Worm (Caenorhabditis elegans) whole organism, L2 larva: ENCODE data around the gene F48B9.8.

ENCODE experiments used
- C34F6.9 ChIP-seq: fragments of 150-350 bp; optimal IDR thresholded peaks from 2 replicates; lab custom pipeline; 2014; ENCODE audit warnings: missing biosample characterization, missing genetic modification characterization
- F13H6.1 ChIP-seq: sonication (generic microtip); optimal IDR thresholded peaks from 2 replicates; lab custom pipeline; 2016; ENCODE audit warnings: missing genetic modification characterization, missing compliant biosample characterization
- R02D3.7 ChIP-seq: fragments of 150-350 bp; optimal IDR thresholded peaks from 2 replicates; lab custom pipeline; 2014; ENCODE audit warnings: missing biosample characterization, missing genetic modification characterization
- Y55F3AM.14 ChIP-seq: fragments of 200-800 bp; sonication (Bioruptor generic); optimal IDR thresholded peaks from 2 replicates; lab custom pipeline; 2018; ENCODE audit warnings: mild to moderate bottlenecking, missing genetic modification characterization, missing compliant biosample characterization
- ama-1 ChIP-seq: fragments of 150-350 bp; optimal IDR thresholded peaks from 2 replicates; lab custom pipeline; 2018; ENCODE audit warnings: inconsistent platforms
- ceh-16 ChIP-seq: fragments of 150-350 bp; optimal IDR thresholded peaks from 2 replicates; lab custom pipeline; 2014; ENCODE audit warnings: missing biosample characterization, missing genetic modification characterization
- ceh-82 ChIP-seq: fragments of 150-350 bp; optimal IDR thresholded peaks from 2 replicates; lab custom pipeline; 2014; ENCODE audit warnings: missing biosample characterization, missing genetic modification characterization
- crh-2 ChIP-seq: sonication (generic microtip); optimal IDR thresholded peaks from 2 replicates; lab custom pipeline; 2017; ENCODE audit warnings: missing biosample characterization, missing genetic modification characterization
- dmd-4 ChIP-seq: sonication (generic microtip); optimal IDR thresholded peaks from 2 replicates; lab custom pipeline; 2017; ENCODE audit warnings: missing biosample characterization, missing genetic modification characterization
- elt-1 ChIP-seq: fragments of 150-350 bp; optimal IDR thresholded peaks from 2 replicates; lab custom pipeline; 2014; ENCODE audit warnings: missing biosample characterization, missing genetic modification characterization
- elt-3 ChIP-seq: sonication (generic microtip); optimal IDR thresholded peaks from 2 replicates; lab custom pipeline; 2017; ENCODE audit warnings: missing biosample characterization, missing genetic modification characterization
- gmeb-1 ChIP-seq: fragments of 150-350 bp; optimal IDR thresholded peaks from 2 replicates; lab custom pipeline; 2014; ENCODE audit warnings: missing biosample characterization, missing genetic modification characterization
- lin-11 ChIP-seq: fragments of 150-350 bp; sonication (generic microtip); optimal IDR thresholded peaks from 2 replicates; lab custom pipeline; 2014; ENCODE audit warnings: missing biosample characterization, missing genetic modification characterization, inconsistent platforms, mixed read lengths
- lin-39 ChIP-seq: fragments of 150-350 bp; optimal IDR thresholded peaks from 2 replicates; lab custom pipeline; 2014; ENCODE audit warnings: missing biosample characterization, missing genetic modification reagents, missing genetic modification characterization
- lsy-2 ChIP-seq, 2 experiments: fragments of 150-350 bp in 1 of 2; sonication (generic microtip) in 1 of 2; optimal IDR thresholded peaks; 2 replicates each; lab custom pipeline; 2014 to 2017; ENCODE audit warnings: missing biosample characterization in 2 of 2, missing genetic modification characterization in 2 of 2
- mab-5 ChIP-seq: fragments of 150-350 bp; optimal IDR thresholded peaks from 2 replicates; lab custom pipeline; 2014; ENCODE audit warnings: missing biosample characterization, missing genetic modification characterization
- mbf-1 ChIP-seq: sonication (generic microtip); optimal IDR thresholded peaks from 2 replicates; lab custom pipeline; 2017; ENCODE audit warnings: missing biosample characterization, missing genetic modification characterization
- mdl-1 ChIP-seq, 2 experiments: fragments of 150-350 bp in 1 of 2; sonication (generic microtip) in 1 of 2; optimal IDR thresholded peaks; 2 replicates each; lab custom pipeline; 2017; ENCODE audit warnings: missing biosample characterization in 2 of 2, missing genetic modification characterization in 2 of 2
- nhr-10 ChIP-seq: sonication (generic microtip); optimal IDR thresholded peaks from 2 replicates; lab custom pipeline; 2017; ENCODE audit warnings: missing biosample characterization, missing genetic modification characterization
- nhr-129 ChIP-seq: fragments of 150-350 bp; optimal IDR thresholded peaks from 2 replicates; lab custom pipeline; 2014; ENCODE audit warnings: missing biosample characterization, missing genetic modification characterization
- nhr-21 ChIP-seq: fragments of 150-350 bp; optimal IDR thresholded peaks from 2 replicates; lab custom pipeline; 2014; ENCODE audit warnings: missing biosample characterization, missing genetic modification characterization
- nhr-6 ChIP-seq: fragments of 150-350 bp; optimal IDR thresholded peaks from 2 replicates; lab custom pipeline; 2014; ENCODE audit warnings: missing biosample characterization, missing genetic modification characterization
- nhr-77 ChIP-seq: fragments of 150-350 bp; optimal IDR thresholded peaks from 2 replicates; lab custom pipeline; 2014; ENCODE audit warnings: missing biosample characterization, missing genetic modification characterization
- peb-1 ChIP-seq: fragments of 150-350 bp; optimal IDR thresholded peaks from 2 replicates; lab custom pipeline; 2014; ENCODE audit warnings: missing biosample characterization, missing genetic modification characterization
- sma-3 ChIP-seq: sonication (generic microtip); optimal IDR thresholded peaks from 2 replicates; lab custom pipeline; 2016; ENCODE audit warnings: missing genetic modification reagents, missing genetic modification characterization, missing compliant biosample characterization
- sma-9 ChIP-seq, 2 experiments: fragments of 150-350 bp in 1 of 2; sonication (generic microtip) in 1 of 2; optimal IDR thresholded peaks; 2 replicates each; lab custom pipeline; 2014 to 2016; ENCODE audit warnings: missing genetic modification characterization in 2 of 2, mild to moderate bottlenecking in 1 of 2, missing biosample characterization in 1 of 2, missing compliant biosample characterization in 1 of 2, missing genetic modification reagents in 1 of 2, moderate library complexity in 1 of 2
- unc-39 ChIP-seq: fragments of 150-350 bp; optimal IDR thresholded peaks from 2 replicates; lab custom pipeline; 2014; ENCODE audit warnings: missing biosample characterization, missing genetic modification characterization
- unc-55 ChIP-seq: fragments of 150-350 bp; sonication (generic microtip); optimal IDR thresholded peaks from 3 replicates; lab custom pipeline; 2014; ENCODE audit warnings: missing biosample characterization, missing genetic modification reagents, missing genetic modification characterization
- unc-62 ChIP-seq: fragments of 150-350 bp; optimal IDR thresholded peaks from 2 replicates; lab custom pipeline; 2014; ENCODE audit warnings: missing biosample characterization, missing genetic modification reagents, missing genetic modification characterization
- zag-1 ChIP-seq: fragments of 150-350 bp; optimal IDR thresholded peaks from 2 replicates; lab custom pipeline; 2014; ENCODE audit warnings: missing biosample characterization, missing genetic modification characterization
- ztf-11 ChIP-seq: sonication (generic microtip); optimal IDR thresholded peaks from 2 replicates; lab custom pipeline; 2017; ENCODE audit warnings: missing biosample characterization, missing genetic modification characterization

F48B9.8 gene

ce11 chrX:2144236-2144635 is 32.0 kb downstream of the F48B9.8 start:
- TF ChIP-seq lsy-2 (tag; optimal IDR thresholded peaks at IDR 0.05; lab: Kevin White, UChicago): peak in 1 of 2 experiments; percentile 32
- peak; percentile 63 for TF ChIP-seq nhr-21 (tag; lab: Kevin White, UChicago)
- TF ChIP-seq C34F6.9 (tag; lab: Kevin White, UChicago): peak; percentile 1
- TF ChIP-seq nhr-10 (tag; lab: Kevin White, UChicago): no peak
- no peak for TF ChIP-seq gmeb-1

ce11 chrX:2140610-2141009 is 35.6 kb downstream of the F48B9.8 start:
- TF ChIP-seq unc-55 (GFP tag; lab: Kevin White, UChicago): peak; percentile 45
- peak; percentile 9 for TF ChIP-seq sma-9 (GFP tag; optimal IDR thresholded peaks at IDR 0.05; lab: Kevin White, UChicago)
- no peak for TF ChIP-seq sma-9 (tag; optimal IDR thresholded peaks at IDR 0.05; lab: Kevin White, UChicago)
- no peak for TF ChIP-seq lin-11 (tag; lab: Kevin White, UChicago)
- TF ChIP-seq nhr-129: peak; percentile 25
- TF ChIP-seq C34F6.9 (tag; lab: Kevin White, UChicago): peak; percentile 16
- no peak for TF ChIP-seq nhr-21 (tag; lab: Kevin White, UChicago)

ce11 chrX:2138923-2139322 is 37.3 kb downstream of the F48B9.8 start:
- no peak for TF ChIP-seq zag-1 (tag; lab: Kevin White, UChicago)
- no peak for TF ChIP-seq elt-3 (tag; lab: Kevin White, UChicago)
- peak; percentile 68 for TF ChIP-seq F13H6.1
- TF ChIP-seq unc-39 (tag; lab: Kevin White, UChicago): no peak
- no peak for TF ChIP-seq lin-39 (tag; lab: Kevin White, UChicago)
- TF ChIP-seq lsy-2 (tag; optimal IDR thresholded peaks at IDR 0.05; lab: Kevin White, UChicago): peak in 1 of 2 experiments; percentile 30
- no peak for TF ChIP-seq R02D3.7 (tag; lab: Kevin White, UChicago)
- TF ChIP-seq nhr-6 (tag; lab: Kevin White, UChicago): peak; percentile 23
- peak; percentile 26 for TF ChIP-seq C34F6.9 (tag; lab: Kevin White, UChicago)
- no peak for TF ChIP-seq unc-62 (GFP tag; lab: Kevin White, UChicago)
- TF ChIP-seq nhr-129: peak; percentile 44
- TF ChIP-seq sma-9 (GFP tag; optimal IDR thresholded peaks at IDR 0.05; lab: Kevin White, UChicago): peak; percentile 55
- no peak for TF ChIP-seq sma-9 (tag; optimal IDR thresholded peaks at IDR 0.05; lab: Kevin White, UChicago)
- TF ChIP-seq mdl-1 (tag; optimal IDR thresholded peaks at IDR 0.05; lab: Kevin White, UChicago): no peak

ce11 chrX:2136937-2137336 is 39.3 kb downstream of the F48B9.8 start:
- TF ChIP-seq elt-1 (tag; lab: Kevin White, UChicago): no peak
- TF ChIP-seq dmd-4 (tag; lab: Kevin White, UChicago): peak; percentile 30

ce11 chrX:2131650-2132049 is 44.6 kb downstream of the F48B9.8 start, which contains the start of gene F53B1.9:
F53B1.9 (minus strand) TSS chrX:2131844.
- TF ChIP-seq gmeb-1: no peak
- no peak for TF ChIP-seq sma-9 (GFP tag; optimal IDR thresholded peaks at IDR 0.05; lab: Kevin White, UChicago)
- no peak for TF ChIP-seq sma-9 (tag; optimal IDR thresholded peaks at IDR 0.05; lab: Kevin White, UChicago)
- no peak for TF ChIP-seq lin-39 (tag; lab: Kevin White, UChicago)
- no peak for TF ChIP-seq nhr-129
- no peak for TF ChIP-seq lsy-2 (tag; optimal IDR thresholded peaks at IDR 0.05; lab: Kevin White, UChicago)
- TF ChIP-seq sma-3 (GFP tag; lab: Kevin White, UChicago): no peak
- no peak for TF ChIP-seq ztf-11 (tag; lab: Kevin White, UChicago)
- TF ChIP-seq mab-5 (tag; lab: Kevin White, UChicago): no peak
- no peak for TF ChIP-seq Y55F3AM.14 (GFP tag; lab: Kevin White, UChicago)
- no peak for TF ChIP-seq crh-2
- no peak for TF ChIP-seq nhr-77 (tag; lab: Kevin White, UChicago)
- TF ChIP-seq peb-1 (tag; lab: Kevin White, UChicago): no peak
- TF ChIP-seq zag-1 (tag; lab: Kevin White, UChicago): no peak
- TF ChIP-seq mbf-1 (tag; lab: Kevin White, UChicago): no peak
- no peak for TF ChIP-seq unc-55 (GFP tag; lab: Kevin White, UChicago)
- TF ChIP-seq ceh-16 (tag; lab: Kevin White, UChicago): no peak
- TF ChIP-seq ceh-82 (tag; lab: Kevin White, UChicago): no peak

- no peak for TF ChIP-seq ama-1 (lab: Kevin White, UChicago)
- TF ChIP-seq ceh-82 (tag; lab: Kevin White, UChicago): no peak
- TF ChIP-seq zag-1 (tag; lab: Kevin White, UChicago): no peak
- TF ChIP-seq nhr-77 (tag; lab: Kevin White, UChicago): no peak
- no peak for TF ChIP-seq lsy-2 (tag; optimal IDR thresholded peaks at IDR 0.05; lab: Kevin White, UChicago)
- TF ChIP-seq lin-39 (tag; lab: Kevin White, UChicago): no peak
Measured at ce11 chrX:2130141-2130540, 46.1 kb downstream of the F48B9.8 start, which contains the start of gene F53B1.8. F53B1.8 (minus strand) TSS chrX:2130241.
